Fruit fly (Drosophila melanogaster) whole organism, embryonic: ENCODE data around the gene Uba2.

ENCODE experiments used
- B-H1 ChIP-seq: fragments of 200-800 bp; sonication (Bioruptor generic); IDR thresholded peaks from 3 replicates; pipeline ENCODE4 v1.3.6; 2022; ENCODE audit warnings: missing biosample characterization, missing genetic modification characterization
- Bgb ChIP-seq: fragments of 200-800 bp; sonication (Bioruptor generic); IDR thresholded peaks from 2 replicates; pipeline ENCODE4 v1.3.6; 2022; ENCODE audit warnings: missing biosample characterization, missing genetic modification characterization; ENCODE audit not compliant: partially characterized antibody
- BtbVII ChIP-seq: fragments of 200-800 bp; sonication (Bioruptor generic); optimal IDR thresholded peaks from 3 replicates; lab custom pipeline; 2017; ENCODE audit warnings: missing biosample characterization, mild to moderate bottlenecking, missing genetic modification characterization
- CG10147 ChIP-seq: fragments of 200-800 bp; sonication (Bioruptor generic); optimal IDR thresholded peaks from 2 replicates; lab custom pipeline; 2019; ENCODE audit warnings: missing biosample characterization, mild to moderate bottlenecking, missing genetic modification characterization, moderate library complexity
- CG10267 ChIP-seq: fragments of 200-800 bp; sonication (Bioruptor generic); optimal IDR thresholded peaks from 2 replicates; lab custom pipeline; 2018; ENCODE audit warnings: missing biosample characterization, mild to moderate bottlenecking, missing genetic modification characterization, moderate library complexity
- CG10274 ChIP-seq: fragments of 200-800 bp; sonication (Bioruptor generic); optimal IDR thresholded peaks from 3 replicates; lab custom pipeline; 2017; ENCODE audit warnings: missing biosample characterization, mild to moderate bottlenecking, missing genetic modification characterization
- CG10654 ChIP-seq: fragments of 200-800 bp; sonication (Bioruptor generic); optimal IDR thresholded peaks from 2 replicates; lab custom pipeline; 2016; ENCODE audit warnings: missing biosample characterization, missing genetic modification characterization
- CG10959 ChIP-seq: fragments of 200-800 bp; sonication (Bioruptor generic); IDR thresholded peaks from 2 replicates; pipeline ENCODE4 v1.3.6; 2022; ENCODE audit warnings: missing biosample characterization, missing genetic modification characterization
- CG12219 ChIP-seq: fragments of 200-800 bp; sonication (Bioruptor generic); optimal IDR thresholded peaks from 3 replicates; lab custom pipeline; 2018; ENCODE audit warnings: missing biosample characterization, mild to moderate bottlenecking, missing genetic modification characterization
- CG12744 ChIP-seq: fragments of 200-800 bp; sonication (Bioruptor generic); optimal IDR thresholded peaks from 2 replicates; lab custom pipeline; 2016; ENCODE audit warnings: missing biosample characterization, missing genetic modification characterization
- CG14965 ChIP-seq: fragments of 200-800 bp; sonication (Bioruptor generic); optimal IDR thresholded peaks from 2 replicates; lab custom pipeline; 2016; ENCODE audit warnings: missing biosample characterization, missing genetic modification characterization, borderline replicate concordance
- CG15073 ChIP-seq: fragments of 200-800 bp; sonication (Bioruptor generic); optimal IDR thresholded peaks from 2 replicates; lab custom pipeline; 2016; ENCODE audit warnings: missing biosample characterization, missing genetic modification characterization
- CG15601 ChIP-seq: fragments of 200-800 bp; sonication (Bioruptor generic); optimal IDR thresholded peaks from 3 replicates; lab custom pipeline; 2019; ENCODE audit warnings: missing biosample characterization, mild to moderate bottlenecking, missing genetic modification characterization, moderate library complexity
- CG17829 ChIP-seq: fragments of 200-800 bp; optimal IDR thresholded peaks from 2 replicates; lab custom pipeline; 2019; ENCODE audit warnings: missing biosample characterization, mild to moderate bottlenecking, missing genetic modification characterization, moderate library complexity
- CG1832 ChIP-seq: fragments of 200-800 bp; sonication (Bioruptor generic); optimal IDR thresholded peaks from 2 replicates; lab custom pipeline; 2017; ENCODE audit warnings: missing biosample characterization, mild to moderate bottlenecking, missing genetic modification characterization, inconsistent platforms
- CG33557 ChIP-seq: fragments of 200-800 bp; sonication (Bioruptor generic); optimal IDR thresholded peaks from 2 replicates; lab custom pipeline; 2019; ENCODE audit warnings: missing biosample characterization, mild to moderate bottlenecking, missing genetic modification characterization, moderate library complexity
- CG4424 ChIP-seq: fragments of 200-800 bp; sonication (Bioruptor generic); optimal IDR thresholded peaks from 3 replicates; lab custom pipeline; 2016; ENCODE audit warnings: missing biosample characterization, missing genetic modification characterization
- CG5953 ChIP-seq: fragments of 200-800 bp; sonication (Bioruptor generic); IDR thresholded peaks from 2 replicates; pipeline ENCODE4 v1.3.6; 2022; ENCODE audit warnings: missing biosample characterization, missing genetic modification characterization
- CG7271 ChIP-seq: fragments of 200-800 bp; sonication (Bioruptor generic); optimal IDR thresholded peaks from 2 replicates; lab custom pipeline; 2018; ENCODE audit warnings: missing biosample characterization, mild to moderate bottlenecking, missing genetic modification characterization, moderate library complexity
- CG8944 ChIP-seq: fragments of 200-800 bp; sonication (Bioruptor generic); optimal IDR thresholded peaks from 3 replicates; lab custom pipeline; 2016; ENCODE audit warnings: missing biosample characterization, missing genetic modification characterization
- CG9727 ChIP-seq: fragments of 200-800 bp; sonication (Bioruptor generic); optimal IDR thresholded peaks from 3 replicates; lab custom pipeline; 2017; ENCODE audit warnings: missing biosample characterization, mild to moderate bottlenecking, missing genetic modification characterization
- CoRest ChIP-seq: fragments of 200-800 bp; sonication (Bioruptor generic); optimal IDR thresholded peaks from 3 replicates; lab custom pipeline; 2018; ENCODE audit warnings: missing biosample characterization, mild to moderate bottlenecking, missing genetic modification characterization, moderate library complexity
- D ChIP-seq, 2 experiments: fragments of 200-800 bp in 1 of 2; fragments of >200 bp in 1 of 2; sonication (Bioruptor generic) in 1 of 2; optimal IDR thresholded peaks; 2 replicates in 1 of 2; 3 replicates in 1 of 2; lab custom pipeline; 2017; ENCODE audit warnings: mild to moderate bottlenecking in 1 of 2, missing biosample characterization in 1 of 2, missing genetic modification characterization in 1 of 2, missing genetic modification reagents in 1 of 2
- Hey ChIP-seq: fragments of 200-800 bp; sonication (Bioruptor generic); optimal IDR thresholded peaks from 3 replicates; lab custom pipeline; 2018; ENCODE audit warnings: missing biosample characterization, mild to moderate bottlenecking, missing genetic modification characterization
- HmgD ChIP-seq: fragments of 200-800 bp; sonication (Bioruptor generic); optimal IDR thresholded peaks from 3 replicates; lab custom pipeline; 2016; ENCODE audit warnings: missing biosample characterization, missing genetic modification characterization
- Hr78 ChIP-seq, 2 experiments: fragments of 200-800 bp in 1 of 2; fragments of >200 bp in 1 of 2; sonication (Bioruptor generic) in 1 of 2; optimal IDR thresholded peaks; 2 replicates each; lab custom pipeline; 2017 to 2019; ENCODE audit warnings: missing biosample characterization in 2 of 2, missing genetic modification characterization in 2 of 2, mild to moderate bottlenecking in 1 of 2, moderate library complexity in 1 of 2
- Lim3 ChIP-seq: fragments of 200-800 bp; sonication (Bioruptor generic); IDR thresholded peaks from 2 replicates; pipeline ENCODE4 v1.3.6; 2022; ENCODE audit warnings: missing biosample characterization, missing genetic modification characterization
- NfI ChIP-seq: fragments of 200-800 bp; sonication (Bioruptor generic); optimal IDR thresholded peaks from 3 replicates; lab custom pipeline; 2018; ENCODE audit warnings: missing biosample characterization, mild to moderate bottlenecking, missing genetic modification characterization, moderate library complexity
- Trl ChIP-seq, 3 experiments: fragments of >200 bp in 2 of 3; fragments of 200-800 bp in 1 of 3; sonication (Bioruptor generic) in 1 of 3; optimal IDR thresholded peaks; 2 replicates in 1 of 3; 3 replicates in 2 of 3; lab custom pipeline; 2016 to 2017; ENCODE audit warnings: missing biosample characterization in 1 of 3, missing genetic modification characterization in 1 of 3
- ap ChIP-seq: fragments of 200-800 bp; sonication (Bioruptor generic); IDR thresholded peaks from 2 replicates; pipeline ENCODE4 v1.3.6; 2022; ENCODE audit warnings: missing biosample characterization, missing genetic modification characterization
- dati ChIP-seq: fragments of 200-800 bp; sonication (Bioruptor generic); IDR thresholded peaks from 2 replicates; pipeline ENCODE4 v1.3.6; 2022; ENCODE audit warnings: missing biosample characterization, missing genetic modification characterization
- dm ChIP-seq: fragments of 200-800 bp; sonication (Bioruptor generic); optimal IDR thresholded peaks from 3 replicates; lab custom pipeline; 2016; ENCODE audit warnings: missing biosample characterization, missing genetic modification characterization
- exex ChIP-seq: fragments of 200-800 bp; sonication (Bioruptor generic); optimal IDR thresholded peaks from 4 replicates; lab custom pipeline; 2018; ENCODE audit warnings: missing biosample characterization, mild to moderate bottlenecking, missing genetic modification characterization, moderate library complexity
- grn ChIP-seq: fragments of 200-800 bp; sonication (Bioruptor generic); optimal IDR thresholded peaks from 3 replicates; lab custom pipeline; 2017; ENCODE audit warnings: missing biosample characterization, missing genetic modification characterization
- gsb ChIP-seq: fragments of 200-800 bp; sonication (Bioruptor generic); IDR thresholded peaks from 2 replicates; pipeline ENCODE4 v1.3.6; 2022; ENCODE audit warnings: missing biosample characterization, missing genetic modification characterization
- ind ChIP-seq: fragments of 200-800 bp; sonication (Bioruptor generic); optimal IDR thresholded peaks from 3 replicates; lab custom pipeline; 2016; ENCODE audit warnings: missing biosample characterization, missing genetic modification characterization
- inv ChIP-seq: fragments of 200-800 bp; sonication (Bioruptor generic); IDR thresholded peaks from 2 replicates; pipeline ENCODE4 v1.3.6; 2022; ENCODE audit warnings: missing biosample characterization, missing genetic modification characterization; ENCODE audit not compliant: partially characterized antibody
- klu ChIP-seq: fragments of 200-800 bp; sonication (Bioruptor generic); IDR thresholded peaks from 2 replicates; pipeline ENCODE4 v1.3.6; 2022; ENCODE audit warnings: missing biosample characterization, missing genetic modification characterization
- lov ChIP-seq, 2 experiments: fragments of 200-800 bp in 1 of 2; fragments of >200 bp in 1 of 2; sonication (Bioruptor generic) in 1 of 2; IDR thresholded peaks in 1 of 2; optimal IDR thresholded peaks in 1 of 2; 2 replicates in 1 of 2; 3 replicates in 1 of 2; pipeline versions ENCODE4 v1.3.6 to Lab custom; 2017 to 2022; ENCODE audit warnings: missing biosample characterization in 1 of 2, missing genetic modification characterization in 1 of 2
- maf-S ChIP-seq: fragments of 200-800 bp; sonication (Bioruptor generic); optimal IDR thresholded peaks from 2 replicates; lab custom pipeline; 2016; ENCODE audit warnings: missing biosample characterization, missing genetic modification characterization
- nerfin-1 ChIP-seq: fragments of 200-800 bp; sonication (Bioruptor generic); optimal IDR thresholded peaks from 3 replicates; lab custom pipeline; 2019; ENCODE audit warnings: missing biosample characterization, mild to moderate bottlenecking, missing genetic modification characterization, moderate library complexity
- oc ChIP-seq: fragments of 200-800 bp; sonication (Bioruptor generic); optimal IDR thresholded peaks from 2 replicates; lab custom pipeline; 2018; ENCODE audit warnings: missing biosample characterization, mild to moderate bottlenecking, missing genetic modification characterization, moderate library complexity
- onecut ChIP-seq: fragments of 200-800 bp; sonication (Bioruptor generic); IDR thresholded peaks from 2 replicates; pipeline ENCODE4 v1.3.6; 2022; ENCODE audit warnings: missing biosample characterization, missing genetic modification characterization
- scrt ChIP-seq: fragments of 200-800 bp; sonication (Bioruptor generic); optimal IDR thresholded peaks from 2 replicates; lab custom pipeline; 2018; ENCODE audit warnings: missing biosample characterization, mild to moderate bottlenecking, missing genetic modification characterization, moderate library complexity
- shn ChIP-seq: fragments of 200-800 bp; sonication (Bioruptor generic); optimal IDR thresholded peaks from 3 replicates; lab custom pipeline; 2016; ENCODE audit warnings: missing biosample characterization, missing genetic modification characterization
- sim ChIP-seq: fragments of 200-800 bp; sonication (Bioruptor generic); IDR thresholded peaks from 2 replicates; pipeline ENCODE4 v1.3.6; 2022; ENCODE audit warnings: missing biosample characterization, missing genetic modification characterization
- zf30C ChIP-seq: fragments of 200-800 bp; sonication (Bioruptor generic); optimal IDR thresholded peaks from 3 replicates; lab custom pipeline; 2018; ENCODE audit warnings: missing biosample characterization, mild to moderate bottlenecking, missing genetic modification characterization
- zfh1 ChIP-seq: fragments of 200-800 bp; sonication (Bioruptor generic); IDR thresholded peaks from 3 replicates; pipeline ENCODE4 v1.3.6; 2022; ENCODE audit warnings: missing biosample characterization, missing genetic modification characterization

The Uba2 gene

dm6 chr3L:8137448-8137906 is 9.9 kb upstream of the Uba2 start, which contains the start of the genes Setx and mus301 (continued):
- TF ChIP-seq B-H1 (GFP tag; lab: Robert Waterston, UW): peak; percentile 58; the same call in 2 of the 3 replicates
- TF ChIP-seq onecut (GFP tag; lab: Robert Waterston, UW): no peak; the same call in 1 of the 2 replicates
- TF ChIP-seq zfh1: peak; percentile 73
- TF ChIP-seq HmgD: peak; percentile 88
- TF ChIP-seq CoRest (tag; lab: Kevin White, UChicago): peak; percentile 89
- TF ChIP-seq CG8944: peak; percentile 82
- peak; percentile 75 for TF ChIP-seq CG15601
- no peak for TF ChIP-seq CG17829 (tag; lab: Kevin White, UChicago)
- TF ChIP-seq maf-S (GFP tag; lab: Kevin White, UChicago): peak; percentile 79
- no peak for TF ChIP-seq CG12219 (GFP tag; lab: Kevin White, UChicago)
- TF ChIP-seq CG10654: peak; percentile 80
- TF ChIP-seq CG1832 (GFP tag; lab: Kevin White, UChicago): no peak
- TF ChIP-seq CG14965 (GFP tag; lab: Kevin White, UChicago): no peak
- TF ChIP-seq gsb (GFP tag; lab: Robert Waterston, UW): peak; percentile 59; the same call in 1 of the 2 replicates
- TF ChIP-seq CG7271 (tag; lab: Kevin White, UChicago): peak; percentile 2
- peak; percentile 62 for TF ChIP-seq nerfin-1 (tag; lab: Kevin White, UChicago)
- no peak for TF ChIP-seq scrt (GFP tag; lab: Kevin White, UChicago)
- TF ChIP-seq CG10147: no peak
- no peak for TF ChIP-seq Hr78 (GFP tag; optimal IDR thresholded peaks at IDR 0.05; lab: Kevin White, UChicago)
- TF ChIP-seq Trl (optimal IDR thresholded peaks at IDR 0.05; lab: Kevin White, UChicago): no peak
- peak; percentile 89 for TF ChIP-seq Trl (GFP tag; optimal IDR thresholded peaks at IDR 0.05; lab: Kevin White, UChicago)
- TF ChIP-seq CG4424 (GFP tag; lab: Kevin White, UChicago): peak; percentile 85
- TF ChIP-seq CG10959: peak; percentile 48; the same call in 1 of the 2 replicates
- peak; percentile 20 for TF ChIP-seq CG15073 (GFP tag; lab: Kevin White, UChicago)
- peak; percentile 82 for TF ChIP-seq CG9727 (GFP tag; lab: Kevin White, UChicago)
- TF ChIP-seq grn (GFP tag; lab: Kevin White, UChicago): no peak
- TF ChIP-seq Bgb (GFP tag; lab: Robert Waterston, UW): no peak
- no peak for TF ChIP-seq lov (optimal IDR thresholded peaks at IDR 0.05; lab: Kevin White, UChicago)
- no peak for TF ChIP-seq lov (GFP tag; IDR thresholded peaks at IDR 0.05; lab: Robert Waterston, UW)
- TF ChIP-seq CG5953 (GFP tag; lab: Robert Waterston, UW): no peak
- TF ChIP-seq shn: peak; percentile 76
- peak; percentile 9 for TF ChIP-seq CG10274 (GFP tag; lab: Kevin White, UChicago)
- TF ChIP-seq ind: peak; percentile 81
- TF ChIP-seq sim (GFP tag; lab: Robert Waterston, UW): no peak
- TF ChIP-seq inv (GFP tag; lab: Robert Waterston, UW): no peak; the same call in 1 of the 2 replicates
- no peak for TF ChIP-seq dati (GFP tag; lab: Robert Waterston, UW)
- peak; percentile 72 for TF ChIP-seq klu (GFP tag; lab: Robert Waterston, UW)
- TF ChIP-seq D (optimal IDR thresholded peaks at IDR 0.05; lab: Kevin White, UChicago): no peak
- no peak for TF ChIP-seq D (GFP tag; optimal IDR thresholded peaks at IDR 0.05; lab: Kevin White, UChicago)
- TF ChIP-seq dm (GFP tag; lab: Kevin White, UChicago): peak; percentile 80
- no peak for TF ChIP-seq exex (tag; lab: Kevin White, UChicago)
- no peak for TF ChIP-seq zf30C
- peak; percentile 98 for TF ChIP-seq CG10267 (tag; lab: Kevin White, UChicago)
- no peak for TF ChIP-seq Hey
- no peak for TF ChIP-seq Lim3 (GFP tag; lab: Robert Waterston, UW)
- TF ChIP-seq CG33557 (GFP tag; lab: Kevin White, UChicago): peak; percentile 69
- TF ChIP-seq NfI (GFP tag; lab: Kevin White, UChicago): peak; percentile 80
- peak; percentile 20; the same call in 1 of the 2 replicates for TF ChIP-seq ap (GFP tag; lab: Robert Waterston, UW)
- TF ChIP-seq BtbVII (GFP tag; lab: Kevin White, UChicago): no peak
- TF ChIP-seq CG12744 (GFP tag; lab: Kevin White, UChicago): peak; percentile 73
- no peak for TF ChIP-seq oc (tag; lab: Kevin White, UChicago)
